Fruit fly (Drosophila melanogaster) whole organism, wandering third instar larva: ENCODE measurements around the gene CG31075.

Source experiments
- Abd-B ChIP-seq: fragments of >200 bp; optimal IDR thresholded peaks from 2 replicates; lab custom pipeline; 2017; ENCODE audit warnings: missing biosample characterization, missing genetic modification characterization
- CG32264 ChIP-seq: fragments of 200-800 bp; sonication (Bioruptor generic); optimal IDR thresholded peaks from 2 replicates; lab custom pipeline; 2016; ENCODE audit warnings: missing biosample characterization, missing genetic modification characterization
- CG9705 ChIP-seq: fragments of 200-800 bp; sonication (Bioruptor generic); optimal IDR thresholded peaks from 2 replicates; lab custom pipeline; 2018; ENCODE audit warnings: missing biosample characterization, mild to moderate bottlenecking, missing genetic modification characterization
- Dfd ChIP-seq: fragments of >200 bp; optimal IDR thresholded peaks from 2 replicates; lab custom pipeline; 2017; ENCODE audit warnings: missing biosample characterization, missing genetic modification characterization
- Dif ChIP-seq: fragments of 200-275, 200-300 bp; sonication (Bioruptor generic); optimal IDR thresholded peaks from 2 replicates; lab custom pipeline; 2018; ENCODE audit warnings: missing biosample characterization, missing genetic modification characterization; ENCODE audit not compliant: partially characterized antibody
- GATAd ChIP-seq: sonication (Bioruptor generic); optimal IDR thresholded peaks from 2 replicates; lab custom pipeline; 2016; ENCODE audit warnings: missing biosample characterization, missing genetic modification characterization
- HLH106 ChIP-seq: fragments of 200-800 bp; optimal IDR thresholded peaks from 3 replicates; lab custom pipeline; 2019; ENCODE audit warnings: missing biosample characterization, mild to moderate bottlenecking, missing genetic modification characterization, moderate library complexity
- Hr83 ChIP-seq: fragments of 200-300 bp; sonication (Bioruptor generic); optimal IDR thresholded peaks from 2 replicates; lab custom pipeline; 2016; ENCODE audit warnings: missing biosample characterization, mild to moderate bottlenecking, missing genetic modification characterization, moderate library complexity; ENCODE audit not compliant: poor library complexity, severe bottlenecking
- Jra ChIP-seq: sonication (Bioruptor generic); optimal IDR thresholded peaks from 2 replicates; lab custom pipeline; 2016; ENCODE audit warnings: missing biosample characterization, missing genetic modification characterization
- Myc ChIP-seq: fragments of >200 bp; optimal IDR thresholded peaks from 2 replicates; lab custom pipeline; 2017
- N ChIP-seq: fragments of >200 bp; optimal IDR thresholded peaks from 2 replicates; lab custom pipeline; 2018; ENCODE audit warnings: missing biosample characterization, missing external identifiers, missing genetic modification characterization
- OdsH ChIP-seq: fragments of 200-800 bp; sonication (Bioruptor generic); optimal IDR thresholded peaks from 2 replicates; lab custom pipeline; 2016; ENCODE audit warnings: missing biosample characterization, mild to moderate bottlenecking, missing genetic modification characterization
- Rel ChIP-seq, 2 experiments: fragments of 200-800 bp; sonication (Bioruptor generic) in 1 of 2; optimal IDR thresholded peaks; 2 replicates in 1 of 2; 3 replicates in 1 of 2; lab custom pipeline; 2016 to 2019; ENCODE audit warnings: mild to moderate bottlenecking in 2 of 2, missing biosample characterization in 2 of 2, missing genetic modification characterization in 2 of 2, moderate library complexity in 1 of 2
- Vsx2 ChIP-seq: fragments of 200-300, 225-300 bp; sonication (Bioruptor generic); optimal IDR thresholded peaks from 2 replicates; lab custom pipeline; 2018; ENCODE audit warnings: missing biosample characterization, missing genetic modification characterization; ENCODE audit not compliant: partially characterized antibody
- br ChIP-seq: fragments of 200-800 bp; sonication (Bioruptor generic); optimal IDR thresholded peaks from 2 replicates; lab custom pipeline; 2016; ENCODE audit warnings: missing biosample characterization, missing genetic modification characterization
- brk ChIP-seq: fragments of 200-800 bp; sonication (Bioruptor generic); optimal IDR thresholded peaks from 2 replicates; lab custom pipeline; 2016; ENCODE audit warnings: missing biosample characterization, mild to moderate bottlenecking, missing genetic modification characterization
- dl ChIP-seq, 2 experiments: fragments of 175-275, 200-275 bp in 1 of 2; fragments of 200-275 bp in 1 of 2; sonication (Bioruptor generic); optimal IDR thresholded peaks; lab custom pipeline; 2018; ENCODE audit warnings: mild to moderate bottlenecking in 2 of 2, missing biosample characterization in 2 of 2, missing genetic modification characterization in 2 of 2, moderate library complexity in 2 of 2; ENCODE audit not compliant: partially characterized antibody in 2 of 2, insufficient read depth in 1 of 2
- dsf ChIP-seq: sonication (Bioruptor generic); optimal IDR thresholded peaks from 2 replicates; lab custom pipeline; 2016; ENCODE audit warnings: missing biosample characterization, missing genetic modification characterization, borderline replicate concordance
- ey ChIP-seq: fragments of 200-800 bp; sonication (Bioruptor generic); optimal IDR thresholded peaks from 2 replicates; lab custom pipeline; 2016; ENCODE audit warnings: missing biosample characterization, missing genetic modification characterization
- foxo ChIP-seq, 2 experiments: fragments of 200-800 bp; sonication (Bioruptor generic); optimal IDR thresholded peaks; 2 replicates in 1 of 2; 3 replicates in 1 of 2; lab custom pipeline; 2016 to 2017; ENCODE audit warnings: missing biosample characterization in 2 of 2, missing genetic modification characterization in 2 of 2
- fru ChIP-seq: fragments of 200-800 bp; sonication (Bioruptor generic); optimal IDR thresholded peaks from 3 replicates; lab custom pipeline; 2016; ENCODE audit warnings: missing biosample characterization, mild to moderate bottlenecking, missing genetic modification characterization
- h ChIP-seq: fragments of 200-800 bp; sonication (Bioruptor generic); optimal IDR thresholded peaks from 3 replicates; lab custom pipeline; 2016; ENCODE audit warnings: missing biosample characterization, mild to moderate bottlenecking, missing genetic modification characterization
- jim ChIP-seq: fragments of 175-275, 200-325 bp; sonication (Bioruptor generic); optimal IDR thresholded peaks from 2 replicates; lab custom pipeline; 2016; ENCODE audit warnings: missing biosample characterization, mild to moderate bottlenecking, missing genetic modification characterization
- psq ChIP-seq: fragments of 200-800 bp; sonication (Bioruptor generic); optimal IDR thresholded peaks from 3 replicates; lab custom pipeline; 2017; ENCODE audit warnings: missing biosample characterization, mild to moderate bottlenecking, missing genetic modification characterization, moderate library complexity
- rgr ChIP-seq: fragments of 200-800 bp; sonication (Bioruptor generic); optimal IDR thresholded peaks from 3 replicates; lab custom pipeline; 2016; ENCODE audit warnings: missing biosample characterization, mild to moderate bottlenecking, missing genetic modification characterization
- sage ChIP-seq: fragments of 200-800 bp; sonication (Bioruptor generic); optimal IDR thresholded peaks from 2 replicates; lab custom pipeline; 2016; ENCODE audit warnings: missing biosample characterization, mild to moderate bottlenecking, missing genetic modification characterization
- sv ChIP-seq: fragments of 200-800 bp; sonication (Bioruptor generic); optimal IDR thresholded peaks from 3 replicates; lab custom pipeline; 2016; ENCODE audit warnings: missing biosample characterization, missing genetic modification characterization
- tai ChIP-seq: sonication (Bioruptor generic); optimal IDR thresholded peaks from 2 replicates; lab custom pipeline; 2016; ENCODE audit warnings: missing biosample characterization, missing genetic modification characterization
- usp ChIP-seq: fragments of >200 bp; optimal IDR thresholded peaks from 2 replicates; lab custom pipeline; 2017; ENCODE audit warnings: missing biosample characterization, missing genetic modification characterization
- woc ChIP-seq: sonication (Bioruptor generic); optimal IDR thresholded peaks from 2 replicates; lab custom pipeline; 2016; ENCODE audit warnings: missing biosample characterization, mild to moderate bottlenecking, missing genetic modification characterization

CG31075 gene

DNA sequence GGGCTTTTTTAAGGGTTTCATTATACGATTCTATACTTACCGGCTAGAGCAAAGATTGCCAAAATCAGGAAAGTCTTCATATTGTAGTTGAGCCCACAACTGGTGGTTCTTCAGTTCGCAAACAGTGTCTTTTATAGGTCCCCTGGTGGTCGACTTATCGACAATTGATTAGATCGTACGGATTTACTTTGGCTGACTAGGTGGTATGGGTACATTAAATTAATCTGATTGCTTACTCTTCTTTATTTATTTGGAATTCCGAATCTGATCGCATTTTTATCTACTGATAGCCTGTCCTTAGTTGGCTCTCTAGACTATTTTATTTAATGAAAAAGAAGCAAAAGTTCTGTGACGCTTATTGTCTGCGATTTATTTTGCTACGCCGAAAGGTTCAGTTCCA lies 37.7 kb upstream of the CG31075 start, which contains the start of gene CG6271:
Gene CG6271, minus strand, starts transcription at position 101 of the 400 bp plus-strand sequence.
- TF ChIP-seq Rel (GFP tag; optimal IDR thresholded peaks at IDR 0.05; lab: Kevin White, UChicago) (no peak), Rel (tag; optimal IDR thresholded peaks at IDR 0.05; lab: Kevin White, UChicago) (no peak), GATAd (GFP tag; lab: Kevin White, UChicago) (no peak), fru (no peak), h (GFP tag; lab: Kevin White, UChicago) (no peak), sage (GFP tag; lab: Kevin White, UChicago) (no peak), Vsx2 (GFP tag; lab: Kevin White, UChicago) (no peak), tai (GFP tag; lab: Kevin White, UChicago) (no peak), foxo (GFP tag; optimal IDR thresholded peaks at IDR 0.05; lab: Kevin White, UChicago) (no peak), Dfd (no peak), woc (GFP tag; lab: Kevin White, UChicago) (no peak), psq (no peak), Jra (GFP tag; lab: Kevin White, UChicago) (no peak), br (no peak), Abd-B (GFP tag; lab: Kevin White, UChicago) (no peak), Myc (lab: Kevin White, UChicago) (no peak), sv (no peak), HLH106 (tag; lab: Kevin White, UChicago) (no peak), CG32264 (GFP tag; lab: Kevin White, UChicago) (no peak)

DNA sequence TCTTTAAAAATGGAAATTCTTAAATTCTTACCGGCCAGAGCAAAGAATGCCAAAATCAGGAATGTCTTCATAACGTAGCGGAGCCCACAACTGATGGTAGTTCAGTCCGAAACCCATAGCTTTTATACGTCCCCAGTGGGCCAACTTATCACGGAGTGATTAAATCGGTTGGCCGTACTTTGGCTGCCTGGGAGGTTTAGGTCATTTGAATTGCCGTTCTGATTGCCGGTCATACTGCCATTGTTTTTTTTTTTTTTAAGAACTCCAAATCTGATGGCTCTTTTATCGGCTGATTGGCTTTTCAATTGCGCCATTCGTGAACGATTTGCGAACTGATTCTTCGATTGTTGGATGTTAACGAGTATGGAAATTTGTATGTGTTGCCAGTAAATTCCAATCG lies 34.8 kb upstream of the CG31075 start, which contains the start of gene CG6277:
Gene CG6277, minus strand, starts transcription at position 101 of the 400 bp plus-strand sequence.
- no peak for TF ChIP-seq br
- TF ChIP-seq Hr83 (GFP tag; lab: Kevin White, UChicago): no peak
- TF ChIP-seq jim: no peak
- no peak for TF ChIP-seq dsf (GFP tag; lab: Kevin White, UChicago)
- TF ChIP-seq tai (GFP tag; lab: Kevin White, UChicago): no peak
- TF ChIP-seq HLH106 (tag; lab: Kevin White, UChicago): no peak
- TF ChIP-seq brk (GFP tag; lab: Kevin White, UChicago): no peak
- TF ChIP-seq Dfd: no peak
- TF ChIP-seq woc (GFP tag; lab: Kevin White, UChicago): no peak
- TF ChIP-seq N (GFP tag; lab: Kevin White, UChicago): no peak
- no peak for TF ChIP-seq Vsx2 (GFP tag; lab: Kevin White, UChicago)

DNA sequence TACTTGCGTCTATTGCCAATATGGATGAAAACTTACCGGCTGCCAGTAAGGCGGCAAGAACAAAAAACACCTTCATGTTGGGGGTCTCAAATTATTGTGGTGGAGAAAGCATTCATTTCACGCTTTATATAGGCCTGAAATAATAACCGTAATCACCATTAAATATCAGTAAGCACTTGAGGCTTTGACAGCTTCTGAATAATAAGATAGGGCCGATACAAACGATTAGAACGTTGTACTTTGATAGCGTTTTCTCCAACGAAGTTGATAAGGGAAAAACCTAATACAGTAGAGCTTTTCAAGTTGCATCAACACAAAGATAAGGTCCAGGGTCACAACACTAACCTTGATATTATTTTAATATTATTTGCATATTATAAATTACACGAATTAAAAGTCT lies 33.0 kb upstream of the CG31075 start, which contains the start of gene CG6283:
Gene CG6283, minus strand, starts transcription at position 101 of the 400 bp plus-strand sequence.
- TF ChIP-seq Rel (GFP tag; optimal IDR thresholded peaks at IDR 0.05; lab: Kevin White, UChicago) (no peak), Rel (tag; optimal IDR thresholded peaks at IDR 0.05; lab: Kevin White, UChicago) (no peak), tai (GFP tag; lab: Kevin White, UChicago) (no peak), dl (GFP tag; optimal IDR thresholded peaks at IDR 0.05; lab: Kevin White, UChicago; ENCODE audit: insufficient read depth in 1 of 2, partially characterized antibody in 2 of 2) (no peak), Hr83 (GFP tag; lab: Kevin White, UChicago) (no peak), CG32264 (GFP tag; lab: Kevin White, UChicago) (no peak), sv (no peak), HLH106 (tag; lab: Kevin White, UChicago) (no peak), Dif (GFP tag; lab: Kevin White, UChicago) (no peak), brk (GFP tag; lab: Kevin White, UChicago) (no peak), sage (GFP tag; lab: Kevin White, UChicago) (no peak), rgr (no peak), ey (GFP tag; lab: Kevin White, UChicago) (no peak), usp (GFP tag; lab: Kevin White, UChicago) (no peak), Dfd (no peak), fru (no peak), CG9705 (no peak), N (GFP tag; lab: Kevin White, UChicago) (no peak), OdsH (no peak)

DNA sequence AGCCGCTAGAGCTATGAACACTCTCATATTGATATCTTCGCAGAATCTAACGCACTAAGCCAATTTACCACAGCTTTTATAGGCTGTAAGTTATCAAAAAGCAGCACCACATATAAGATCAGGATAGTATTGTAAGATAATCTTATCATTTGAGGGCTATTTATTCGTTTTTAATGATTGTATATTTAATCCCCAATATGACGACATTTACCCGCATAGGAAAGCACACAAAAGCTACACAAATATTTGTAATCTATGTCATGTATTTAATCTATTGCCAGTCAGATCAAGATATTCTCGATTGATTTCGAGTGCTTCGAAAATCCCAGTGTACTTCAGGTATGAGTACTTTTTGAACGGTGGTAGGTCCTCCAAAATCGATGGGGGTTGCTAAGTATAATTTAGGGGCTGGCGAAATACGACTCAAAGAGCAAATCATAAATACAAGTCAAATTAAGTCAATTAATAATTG lies 31.4 kb upstream of the CG31075 start, which contains the start of gene CG17191:
Gene CG17191, minus strand, starts transcription at position 51 of the 472 bp plus-strand sequence.
- TF ChIP-seq Rel (GFP tag; optimal IDR thresholded peaks at IDR 0.05; lab: Kevin White, UChicago) (no peak), Rel (tag; optimal IDR thresholded peaks at IDR 0.05; lab: Kevin White, UChicago) (peak; percentile 29), usp (GFP tag; lab: Kevin White, UChicago) (no peak)
